Fruit fly (Drosophila melanogaster) whole organism, embryonic: ENCODE data around the gene CG13675.
A peak's percentile ranks its signal among the peaks of the same experiment; 100 is the strongest.

Experiments
- Bgb ChIP-seq: fragments of 200-800 bp; sonication (Bioruptor generic); IDR thresholded peaks from 2 replicates; pipeline ENCODE4 v1.3.6; 2022; ENCODE audit warnings: missing biosample characterization, missing genetic modification characterization; ENCODE audit not compliant: partially characterized antibody
- CG10147 ChIP-seq: fragments of 200-800 bp; sonication (Bioruptor generic); optimal IDR thresholded peaks from 2 replicates; lab custom pipeline; 2019; ENCODE audit warnings: missing biosample characterization, mild to moderate bottlenecking, missing genetic modification characterization, moderate library complexity
- CG1024 ChIP-seq: fragments of 200-800 bp; sonication (Bioruptor generic); IDR thresholded peaks from 2 replicates; pipeline ENCODE4 v1.3.6; 2022; ENCODE audit warnings: missing biosample characterization, missing genetic modification characterization
- CG11085 ChIP-seq: fragments of 200-800 bp; sonication (Bioruptor generic); IDR thresholded peaks from 2 replicates; pipeline ENCODE4 v1.3.6; 2022; ENCODE audit warnings: missing biosample characterization, missing genetic modification characterization
- CG11247 ChIP-seq: fragments of 200-800 bp; sonication (Bioruptor generic); IDR thresholded peaks from 2 replicates; pipeline ENCODE4 v1.3.6; 2022; ENCODE audit warnings: missing biosample characterization, missing genetic modification characterization
- CG11560 ChIP-seq: fragments of 200-800 bp; sonication (Bioruptor generic); IDR thresholded peaks from 3 replicates; pipeline ENCODE4 v1.3.6; 2022; ENCODE audit warnings: missing biosample characterization, missing genetic modification characterization
- CG12104 ChIP-seq: fragments of 200-800 bp; sonication (Bioruptor generic); optimal IDR thresholded peaks from 3 replicates; lab custom pipeline; 2016; ENCODE audit warnings: missing biosample characterization, missing genetic modification characterization
- CG1233 ChIP-seq: fragments of 200-800 bp; sonication (Bioruptor generic); optimal IDR thresholded peaks from 4 replicates; lab custom pipeline; 2018; ENCODE audit warnings: missing biosample characterization, mild to moderate bottlenecking, missing genetic modification characterization
- CG14014 ChIP-seq: fragments of 200-800 bp; sonication (Bioruptor generic); IDR thresholded peaks from 2 replicates; pipeline ENCODE4 v1.3.6; 2022; ENCODE audit warnings: missing biosample characterization, missing genetic modification characterization
- CG15696 ChIP-seq: fragments of 200-800 bp; sonication (Bioruptor generic); optimal IDR thresholded peaks from 2 replicates; lab custom pipeline; 2019; ENCODE audit warnings: missing biosample characterization, mild to moderate bottlenecking, missing genetic modification characterization, moderate library complexity
- CG17802 ChIP-seq: fragments of 200-800 bp; sonication (Bioruptor generic); optimal IDR thresholded peaks from 2 replicates; lab custom pipeline; 2018; ENCODE audit warnings: missing biosample characterization, mild to moderate bottlenecking, missing genetic modification characterization, moderate library complexity
- CG18476 ChIP-seq: fragments of 200-800 bp; sonication (Bioruptor generic); optimal IDR thresholded peaks from 2 replicates; lab custom pipeline; 2016; ENCODE audit warnings: missing biosample characterization, mild to moderate bottlenecking, missing genetic modification characterization
- CG2120 ChIP-seq: fragments of 200-800 bp; sonication (Bioruptor generic); optimal IDR thresholded peaks from 3 replicates; lab custom pipeline; 2016; ENCODE audit warnings: missing biosample characterization, missing genetic modification characterization
- CG2678 ChIP-seq: fragments of 200-800 bp; sonication (Bioruptor generic); optimal IDR thresholded peaks from 3 replicates; lab custom pipeline; 2019; ENCODE audit warnings: missing biosample characterization, mild to moderate bottlenecking, missing genetic modification characterization, moderate library complexity
- CG30020 ChIP-seq: fragments of 200-800 bp; optimal IDR thresholded peaks from 2 replicates; lab custom pipeline; 2019; ENCODE audit warnings: missing biosample characterization, mild to moderate bottlenecking, missing genetic modification characterization, moderate library complexity
- CG30403 ChIP-seq: fragments of 200-800 bp; sonication (Bioruptor generic); optimal IDR thresholded peaks from 3 replicates; lab custom pipeline; 2016; ENCODE audit warnings: missing biosample characterization, missing genetic modification characterization
- CG34224 ChIP-seq: fragments of 200-800 bp; sonication (Bioruptor generic); IDR thresholded peaks from 3 replicates; pipeline ENCODE4 v1.3.6; 2022; ENCODE audit warnings: missing biosample characterization, missing genetic modification characterization; ENCODE audit not compliant: partially characterized antibody
- CG3995 ChIP-seq: fragments of 200-800 bp; sonication (Bioruptor generic); optimal IDR thresholded peaks from 3 replicates; lab custom pipeline; 2016; ENCODE audit warnings: missing biosample characterization, missing genetic modification characterization
- CG6689 ChIP-seq: fragments of 200-800 bp; sonication (Bioruptor generic); IDR thresholded peaks from 2 replicates; pipeline ENCODE4 v1.3.6; 2022; ENCODE audit warnings: missing biosample characterization, missing genetic modification characterization
- CG6854 ChIP-seq: fragments of 200-800 bp; sonication (Bioruptor generic); optimal IDR thresholded peaks from 3 replicates; lab custom pipeline; 2017; ENCODE audit warnings: missing biosample characterization, mild to moderate bottlenecking, missing genetic modification characterization
- CG8089 ChIP-seq: fragments of 200-800 bp; sonication (Bioruptor generic); optimal IDR thresholded peaks from 3 replicates; lab custom pipeline; 2016; ENCODE audit warnings: missing biosample characterization, missing genetic modification characterization
- CG8281 ChIP-seq: fragments of 200-800 bp; sonication (Bioruptor generic); optimal IDR thresholded peaks from 2 replicates; lab custom pipeline; 2018; ENCODE audit warnings: missing biosample characterization, mild to moderate bottlenecking, missing genetic modification characterization, moderate library complexity
- CG9876 ChIP-seq: fragments of 200-800 bp; sonication (Bioruptor generic); optimal IDR thresholded peaks from 2 replicates; lab custom pipeline; 2016; ENCODE audit warnings: missing biosample characterization, missing genetic modification characterization
- Dad ChIP-seq: fragments of 200-800 bp; sonication (Bioruptor generic); optimal IDR thresholded peaks from 3 replicates; lab custom pipeline; 2016; ENCODE audit warnings: missing biosample characterization, missing genetic modification characterization
- Dfd ChIP-seq, 2 experiments: fragments of >200 bp; optimal IDR thresholded peaks; 2 replicates each; lab custom pipeline; 2017; ENCODE audit warnings: missing biosample characterization in 2 of 2, missing genetic modification characterization in 2 of 2
- Doc3 ChIP-seq: fragments of 200-800 bp; sonication (Bioruptor generic); IDR thresholded peaks from 3 replicates; pipeline ENCODE4 v1.3.6; 2022; ENCODE audit warnings: missing biosample characterization, missing genetic modification characterization; ENCODE audit not compliant: partially characterized antibody
- Elba2 ChIP-seq: fragments of 200-800 bp; sonication (Bioruptor generic); optimal IDR thresholded peaks from 3 replicates; lab custom pipeline; 2016; ENCODE audit warnings: missing biosample characterization, missing genetic modification characterization
- Hr51 ChIP-seq, 2 experiments: fragments of 200-800 bp; sonication (Bioruptor generic); optimal IDR thresholded peaks; 2 replicates in 1 of 2; 3 replicates in 1 of 2; lab custom pipeline; 2016 to 2018; ENCODE audit warnings: missing biosample characterization in 2 of 2, missing genetic modification characterization in 2 of 2, mild to moderate bottlenecking in 1 of 2, moderate library complexity in 1 of 2
- Lim3 ChIP-seq: fragments of 200-800 bp; sonication (Bioruptor generic); IDR thresholded peaks from 2 replicates; pipeline ENCODE4 v1.3.6; 2022; ENCODE audit warnings: missing biosample characterization, missing genetic modification characterization
- Lpt ChIP-seq: fragments of >200 bp; optimal IDR thresholded peaks from 2 replicates; lab custom pipeline; 2018; ENCODE audit warnings: missing biosample characterization, missing genetic modification characterization
- MBD-R2 ChIP-seq: fragments of 200-800 bp; sonication (Bioruptor generic); IDR thresholded peaks from 2 replicates; pipeline ENCODE4 v1.3.6; 2022; ENCODE audit warnings: missing biosample characterization, missing genetic modification characterization
- Mes4 ChIP-seq: fragments of 200-800 bp; sonication (Bioruptor generic); optimal IDR thresholded peaks from 2 replicates; lab custom pipeline; 2016; ENCODE audit warnings: missing biosample characterization, missing genetic modification characterization
- Ravus ChIP-seq: fragments of 200-800 bp; sonication (Bioruptor generic); IDR thresholded peaks from 2 replicates; pipeline ENCODE4 v1.3.6; 2022; ENCODE audit warnings: missing biosample characterization, missing genetic modification characterization
- Sox100B ChIP-seq: fragments of 200-800 bp; sonication (Bioruptor generic); optimal IDR thresholded peaks from 3 replicates; lab custom pipeline; 2018; ENCODE audit warnings: missing biosample characterization, mild to moderate bottlenecking, missing genetic modification characterization
- Spps ChIP-seq: fragments of 200-800 bp; sonication (Bioruptor generic); optimal IDR thresholded peaks from 2 replicates; lab custom pipeline; 2018; ENCODE audit warnings: missing biosample characterization, mild to moderate bottlenecking, missing genetic modification characterization
- TFAM ChIP-seq: fragments of 200-800 bp; sonication (Bioruptor generic); optimal IDR thresholded peaks from 2 replicates; lab custom pipeline; 2017; ENCODE audit warnings: missing biosample characterization, missing genetic modification characterization, inconsistent platforms
- Tbp ChIP-seq: fragments of >200 bp; optimal IDR thresholded peaks from 2 replicates; lab custom pipeline; 2018; ENCODE audit warnings: missing biosample characterization, missing genetic modification characterization
- Trl ChIP-seq, 3 experiments: fragments of >200 bp in 2 of 3; fragments of 200-800 bp in 1 of 3; sonication (Bioruptor generic) in 1 of 3; optimal IDR thresholded peaks; 2 replicates in 1 of 3; 3 replicates in 2 of 3; lab custom pipeline; 2016 to 2017; ENCODE audit warnings: missing biosample characterization in 1 of 3, missing genetic modification characterization in 1 of 3
- dan ChIP-seq: fragments of 200-800 bp; sonication (Bioruptor generic); IDR thresholded peaks from 2 replicates; pipeline ENCODE4 v1.3.6; 2022; ENCODE audit warnings: missing biosample characterization, missing genetic modification characterization
- ewg ChIP-seq: fragments of 200-800 bp; sonication (Bioruptor generic); optimal IDR thresholded peaks from 3 replicates; lab custom pipeline; 2017; ENCODE audit warnings: mild to moderate bottlenecking, missing biosample characterization, missing genetic modification reagents, missing genetic modification characterization
- gro ChIP-seq: fragments of 200-800 bp; sonication (Bioruptor generic); optimal IDR thresholded peaks from 2 replicates; lab custom pipeline; 2016; ENCODE audit warnings: missing biosample characterization, missing genetic modification characterization
- h ChIP-seq: fragments of >200 bp; optimal IDR thresholded peaks from 2 replicates; lab custom pipeline; 2017
- ham ChIP-seq: fragments of 200-800 bp; sonication (Bioruptor generic); IDR thresholded peaks from 2 replicates; pipeline ENCODE4 v1.3.6; 2022; ENCODE audit warnings: missing biosample characterization, missing genetic modification characterization
- klu ChIP-seq: fragments of 200-800 bp; sonication (Bioruptor generic); IDR thresholded peaks from 2 replicates; pipeline ENCODE4 v1.3.6; 2022; ENCODE audit warnings: missing biosample characterization, missing genetic modification characterization
- lbe ChIP-seq: fragments of 200-800 bp; sonication (Bioruptor generic); optimal IDR thresholded peaks from 2 replicates; lab custom pipeline; 2016; ENCODE audit warnings: missing biosample characterization, mild to moderate bottlenecking, missing genetic modification characterization
- pan ChIP-seq, 4 experiments: fragments of >200 bp in 3 of 4; fragments of 200-800 bp in 1 of 4; sonication (Bioruptor generic) in 1 of 4; optimal IDR thresholded peaks in 3 of 4; IDR thresholded peaks in 1 of 4; 2 replicates each; pipeline versions ENCODE4 v1.3.6 to Lab custom; 2017 to 2022; ENCODE audit warnings: missing biosample characterization in 2 of 4, missing genetic modification characterization in 2 of 4, mixed read lengths in 1 of 4
- rib ChIP-seq: fragments of 200-800 bp; sonication (Bioruptor generic); IDR thresholded peaks from 2 replicates; pipeline ENCODE4 v1.3.6; 2022; ENCODE audit warnings: missing biosample characterization, missing genetic modification characterization
- so ChIP-seq: fragments of 200-800 bp; sonication (Bioruptor generic); IDR thresholded peaks from 3 replicates; pipeline ENCODE4 v1.3.6; 2022; ENCODE audit warnings: missing biosample characterization, missing genetic modification characterization
- stwl ChIP-seq: fragments of 200-800 bp; sonication (Bioruptor generic); optimal IDR thresholded peaks from 3 replicates; lab custom pipeline; 2018; ENCODE audit warnings: missing biosample characterization, mild to moderate bottlenecking, missing genetic modification characterization, moderate library complexity
- wek ChIP-seq: fragments of 200-800 bp; sonication (Bioruptor generic); optimal IDR thresholded peaks from 3 replicates; lab custom pipeline; 2018; ENCODE audit warnings: missing biosample characterization, mild to moderate bottlenecking, missing genetic modification characterization, moderate library complexity
- zfh1 ChIP-seq: fragments of 200-800 bp; sonication (Bioruptor generic); IDR thresholded peaks from 3 replicates; pipeline ENCODE4 v1.3.6; 2022; ENCODE audit warnings: missing biosample characterization, missing genetic modification characterization

CG13675 gene

dm6 chr3L:8191042-8191613 lies 25.8 kb upstream of the CG13675 start, which contains the start of gene MED24 (continued):
- TF ChIP-seq lbe: peak; percentile 15
- TF ChIP-seq Dfd (GFP tag; optimal IDR thresholded peaks at IDR 0.05; lab: Kevin White, UChicago): no peak
- TF ChIP-seq CG17802 (tag; lab: Kevin White, UChicago): no peak
- TF ChIP-seq CG8281: no peak
- TF ChIP-seq MBD-R2 (GFP tag; lab: Robert Waterston, UW): peak; percentile 70
- no peak for TF ChIP-seq TFAM (GFP tag; lab: Kevin White, UChicago)
- TF ChIP-seq Dad (GFP tag; lab: Kevin White, UChicago): no peak
- TF ChIP-seq CG2120: peak; percentile 36
- TF ChIP-seq CG11085 (GFP tag; lab: Robert Waterston, UW): no peak
- no peak for TF ChIP-seq CG3995 (GFP tag; lab: Kevin White, UChicago)
- no peak for TF ChIP-seq CG1024
- TF ChIP-seq ham (GFP tag; lab: Robert Waterston, UW): no peak
- no peak for TF ChIP-seq CG1233
- TF ChIP-seq Sox100B (GFP tag; lab: Kevin White, UChicago): no peak
- no peak for TF ChIP-seq CG6854 (GFP tag; lab: Kevin White, UChicago)
- TF ChIP-seq CG11560 (tag; lab: Robert Waterston, UW): no peak
- TF ChIP-seq Doc3: no peak
- no peak for TF ChIP-seq Trl (optimal IDR thresholded peaks at IDR 0.05; lab: Kevin White, UChicago)
- no peak for TF ChIP-seq Trl (GFP tag; optimal IDR thresholded peaks at IDR 0.05; lab: Kevin White, UChicago)
- TF ChIP-seq gro: no peak
- no peak for TF ChIP-seq Ravus
- no peak for TF ChIP-seq Lim3 (GFP tag; lab: Robert Waterston, UW)
- no peak for TF ChIP-seq Spps
- TF ChIP-seq dan (GFP tag; lab: Robert Waterston, UW): no peak
- TF ChIP-seq CG9876 (GFP tag; lab: Kevin White, UChicago): no peak
- TF ChIP-seq pan (optimal IDR thresholded peaks at IDR 0.05; lab: Kevin White, UChicago): no peak
- no peak for TF ChIP-seq pan (GFP tag; optimal IDR thresholded peaks at IDR 0.05 in 1 of 2, IDR thresholded peaks at IDR 0.05 in 1 of 2)
- TF ChIP-seq rib (GFP tag; lab: Robert Waterston, UW): no peak
- TF ChIP-seq CG30020 (tag; lab: Kevin White, UChicago): no peak
- no peak for TF ChIP-seq CG2678
- TF ChIP-seq CG14014 (GFP tag; lab: Robert Waterston, UW): no peak
- no peak for TF ChIP-seq Elba2 (GFP tag; lab: Kevin White, UChicago)
- TF ChIP-seq CG30403 (GFP tag; lab: Kevin White, UChicago): no peak
- TF ChIP-seq klu (GFP tag; lab: Robert Waterston, UW): no peak
- no peak for TF ChIP-seq CG10147 (GFP tag; lab: Kevin White, UChicago)
- TF ChIP-seq CG6689 (GFP tag; lab: Robert Waterston, UW): no peak
- no peak for TF ChIP-seq CG11247
- no peak for TF ChIP-seq CG12104 (GFP tag; lab: Kevin White, UChicago)
- TF ChIP-seq so (GFP tag; lab: Robert Waterston, UW): no peak
- no peak for TF ChIP-seq CG8089 (GFP tag; lab: Kevin White, UChicago)
- no peak for TF ChIP-seq zfh1 (GFP tag; lab: Robert Waterston, UW)
- TF ChIP-seq Hr51 (GFP tag; optimal IDR thresholded peaks at IDR 0.05; lab: Kevin White, UChicago): no peak
- no peak for TF ChIP-seq Tbp
- TF ChIP-seq wek (GFP tag; lab: Kevin White, UChicago): no peak
- no peak for TF ChIP-seq ewg (GFP tag; lab: Kevin White, UChicago)
- TF ChIP-seq h: no peak
- peak; percentile 12; the same call in 1 of the 2 replicates for TF ChIP-seq Bgb (GFP tag; lab: Robert Waterston, UW)
- TF ChIP-seq stwl (tag; lab: Kevin White, UChicago): peak; percentile 82
- TF ChIP-seq Mes4 (GFP tag; lab: Kevin White, UChicago): no peak
- TF ChIP-seq CG15696 (tag; lab: Kevin White, UChicago): no peak
- TF ChIP-seq CG34224 (GFP tag; lab: Robert Waterston, UW): peak; percentile 22; the same call in 1 of the 3 replicates
- no peak for TF ChIP-seq CG18476 (GFP tag; lab: Kevin White, UChicago)
- no peak for TF ChIP-seq Lpt (GFP tag; lab: Kevin White, UChicago)
